Worm (Caenorhabditis elegans): ENCODE measurements around the gene T16G1.18.

The T16G1.18 gene

DNA sequence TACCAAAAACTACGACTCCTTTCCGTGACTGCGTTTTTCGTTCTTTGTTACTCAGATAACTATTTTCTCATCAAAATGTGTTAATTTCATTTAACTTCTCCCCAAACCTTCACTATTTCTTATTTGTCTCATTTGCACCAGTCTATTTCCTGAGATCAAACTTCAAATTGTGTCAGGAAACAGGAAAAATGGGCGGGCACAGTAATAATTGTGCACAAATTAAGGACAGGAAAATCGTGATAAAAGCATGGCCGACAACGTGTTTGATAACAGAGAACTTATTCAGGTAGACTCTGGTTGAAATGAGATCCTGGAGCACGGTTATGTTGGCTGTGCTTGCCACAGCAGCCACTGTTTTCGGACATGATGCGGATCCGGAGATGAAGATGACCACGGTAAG lies 31.4 kb upstream of the T16G1.18 start, which contains the start of gene lipl-1:
lipl-1 (plus strand) TSS at position 282 of the 400 bp plus-strand sequence.
- no peak for TF ChIP-seq hnd-1 (tag; optimal IDR thresholded peaks at IDR 0.05)
- no peak for TF ChIP-seq sea-1 (GFP tag; conservative IDR thresholded peaks at IDR 0.05)
- no peak for TF ChIP-seq hmg-4 (GFP tag; optimal IDR thresholded peaks at IDR 0.05)
- TF ChIP-seq pes-1 (GFP tag; IDR thresholded peaks at IDR 0.05): no peak
- TF ChIP-seq tbx-37 (GFP tag; conservative IDR thresholded peaks at IDR 0.05): no peak
- no peak for TF ChIP-seq tbx-11 (GFP tag; IDR thresholded peaks at IDR 0.05)
- no peak for TF ChIP-seq scrt-1 (GFP tag; IDR thresholded peaks at IDR 0.05)
- TF ChIP-seq ets-7 (tag; optimal IDR thresholded peaks at IDR 0.05): no peak
- TF ChIP-seq ceh-13 (GFP tag; optimal IDR thresholded peaks at IDR 0.05): no peak

DNA sequence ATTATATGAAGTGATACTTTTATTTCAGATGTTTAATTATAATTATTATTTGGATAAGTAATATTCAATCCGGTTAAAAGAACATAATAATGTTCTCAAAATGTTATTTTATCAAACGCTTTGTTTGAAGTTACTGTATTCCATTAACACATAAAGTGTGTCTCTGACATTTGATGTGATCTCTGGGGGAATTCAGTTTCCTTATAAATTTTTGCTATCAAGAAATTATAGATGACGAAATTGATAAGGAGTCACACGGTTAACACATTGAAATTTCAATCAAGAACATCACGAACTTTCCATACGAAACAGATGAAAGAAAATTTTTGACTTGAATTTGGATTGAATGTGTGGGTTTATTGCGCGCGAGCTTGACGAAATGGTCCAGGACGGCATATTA lies 29.4 kb upstream of the T16G1.18 start:
- no peak for TF ChIP-seq hmg-4 (GFP tag; optimal IDR thresholded peaks at IDR 0.05)
- no peak for TF ChIP-seq F13C5.2 (tag; optimal IDR thresholded peaks at IDR 0.05)
- no peak for TF ChIP-seq ceh-13 (GFP tag; optimal IDR thresholded peaks at IDR 0.05)
- no peak for TF ChIP-seq hnd-1 (tag; optimal IDR thresholded peaks at IDR 0.05)
- TF ChIP-seq scrt-1 (GFP tag; IDR thresholded peaks at IDR 0.05): no peak
- TF ChIP-seq tbx-37 (GFP tag; conservative IDR thresholded peaks at IDR 0.05): no peak
- no peak for TF ChIP-seq flt-1 (GFP tag; IDR thresholded peaks at IDR 0.05)
- TF ChIP-seq tbx-11 (GFP tag; IDR thresholded peaks at IDR 0.05): no peak
- no peak for TF ChIP-seq B0310.2 (tag; optimal IDR thresholded peaks at IDR 0.05)
- no peak for TF ChIP-seq ceh-36 (tag; optimal IDR thresholded peaks at IDR 0.05)

DNA sequence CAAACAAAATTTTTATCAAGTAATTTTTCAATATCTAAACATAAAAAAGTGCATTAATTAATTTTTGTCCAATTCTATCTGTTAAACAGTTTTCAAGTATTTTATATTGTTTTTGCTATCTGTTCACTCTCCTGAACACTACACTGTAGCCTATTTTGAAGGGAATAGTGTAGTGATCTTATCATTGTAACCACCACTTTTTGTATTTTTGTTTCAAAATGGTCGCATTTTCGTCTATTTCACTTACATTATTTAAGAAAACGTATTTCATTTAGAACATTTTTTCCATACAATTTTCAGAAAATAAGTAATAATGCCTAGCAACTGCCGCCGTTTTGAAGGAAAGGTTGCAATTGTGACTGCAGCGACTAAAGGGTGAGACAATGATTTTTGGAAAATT lies 28.8 kb upstream of the T16G1.18 start, which contains the start of gene dhrs-4:
dhrs-4 (plus strand) TSS at position 301 of the 400 bp plus-strand sequence.
- no peak for TF ChIP-seq B0310.2 (tag; optimal IDR thresholded peaks at IDR 0.05)
- no peak for TF ChIP-seq ama-1 (optimal IDR thresholded peaks at IDR 0.05)
- TF ChIP-seq aly-1 (tag; optimal IDR thresholded peaks at IDR 0.05): no peak
- no peak for TF ChIP-seq scrt-1 (GFP tag; IDR thresholded peaks at IDR 0.05)
- no peak for TF ChIP-seq hmg-4 (GFP tag; optimal IDR thresholded peaks at IDR 0.05)
- TF ChIP-seq F13C5.2 (tag; optimal IDR thresholded peaks at IDR 0.05): no peak
- TF ChIP-seq ceh-13 (GFP tag; optimal IDR thresholded peaks at IDR 0.05): no peak
- no peak for TF ChIP-seq ceh-36 (tag; optimal IDR thresholded peaks at IDR 0.05)

DNA sequence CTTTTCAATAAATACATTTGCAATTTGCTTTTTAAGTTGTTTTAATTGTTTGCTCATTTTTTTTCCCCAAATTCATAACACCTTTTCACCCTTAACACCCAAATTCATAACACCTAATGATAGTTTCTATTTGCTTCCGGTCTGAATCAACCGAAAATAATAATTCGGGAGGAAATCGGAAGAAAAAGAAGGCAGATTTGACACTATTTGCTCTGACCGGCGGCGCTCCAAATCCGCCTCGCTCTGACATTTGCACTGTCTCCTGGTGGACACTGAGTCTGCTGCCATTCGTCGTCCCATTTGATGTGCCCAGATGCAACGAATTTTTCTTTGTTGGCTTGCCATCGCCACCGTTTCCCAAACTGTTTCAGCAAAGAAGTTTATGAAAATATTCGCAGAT lies 27.0 kb upstream of the T16G1.18 start, which contains the start of gene pqn-67:
pqn-67 (plus strand) TSS at position 301 of the 400 bp plus-strand sequence.
- TF ChIP-seq tbx-11 (GFP tag; IDR thresholded peaks at IDR 0.05) (no peak), hmg-4 (GFP tag; optimal IDR thresholded peaks at IDR 0.05) (no peak), ets-7 (tag; optimal IDR thresholded peaks at IDR 0.05) (no peak), flt-1 (GFP tag; IDR thresholded peaks at IDR 0.05) (no peak), scrt-1 (GFP tag; IDR thresholded peaks at IDR 0.05) (no peak), B0310.2 (tag; optimal IDR thresholded peaks at IDR 0.05) (no peak), pes-1 (GFP tag; IDR thresholded peaks at IDR 0.05) (no peak), tra-4 (tag; optimal IDR thresholded peaks at IDR 0.05) (no peak), ceh-36 (tag; optimal IDR thresholded peaks at IDR 0.05) (no peak), sea-1 (GFP tag; conservative IDR thresholded peaks at IDR 0.05) (no peak), aly-1 (tag; optimal IDR thresholded peaks at IDR 0.05) (no peak), F13C5.2 (tag; optimal IDR thresholded peaks at IDR 0.05) (no peak), hmbx-1 (tag; optimal IDR thresholded peaks at IDR 0.05) (no peak), ceh-13 (GFP tag; optimal IDR thresholded peaks at IDR 0.05) (no peak), tbx-37 (GFP tag; conservative IDR thresholded peaks at IDR 0.05) (no peak)

DNA sequence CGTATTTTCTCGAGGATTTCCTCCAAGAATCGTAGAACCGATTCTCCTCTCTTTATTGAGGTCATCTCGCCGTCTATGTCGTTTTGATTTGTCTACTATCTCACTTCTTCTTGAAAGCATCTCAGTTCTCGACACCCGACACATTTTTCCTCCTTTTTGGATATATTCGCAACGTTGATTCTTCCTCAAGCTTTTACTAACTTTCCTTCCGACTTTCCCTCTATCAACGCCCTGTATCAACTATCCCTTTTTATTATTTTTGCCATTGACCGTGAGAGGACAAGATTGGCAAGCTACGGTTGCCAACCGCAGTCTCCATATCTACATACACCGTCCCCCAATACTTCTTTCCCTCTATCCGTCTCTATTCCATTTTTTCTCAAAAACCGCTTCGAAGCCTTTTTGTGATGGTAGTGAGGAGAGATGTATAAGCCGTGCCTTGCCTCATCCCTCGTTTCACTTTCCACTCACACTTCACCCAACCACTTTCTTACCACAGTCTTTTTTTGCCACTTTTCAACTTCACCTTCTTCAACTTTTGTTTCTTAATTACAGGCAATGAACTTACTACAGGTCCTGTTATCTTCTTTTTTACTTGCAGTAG lies 22.1 kb upstream of the T16G1.18 start, which contains the start of gene T16G1.2:
T16G1.2 (plus strand) TSS at position 554 of the 604 bp plus-strand sequence.
- no peak for TF ChIP-seq hmbx-1 (tag; optimal IDR thresholded peaks at IDR 0.05)
- no peak for TF ChIP-seq F13C5.2 (tag; optimal IDR thresholded peaks at IDR 0.05)
- no peak for TF ChIP-seq tra-4 (tag; optimal IDR thresholded peaks at IDR 0.05)
- no peak for TF ChIP-seq scrt-1 (GFP tag; IDR thresholded peaks at IDR 0.05)
- no peak for TF ChIP-seq ceh-36 (tag; optimal IDR thresholded peaks at IDR 0.05)
- TF ChIP-seq sea-1 (GFP tag; conservative IDR thresholded peaks at IDR 0.05): no peak
- TF ChIP-seq B0310.2 (tag; optimal IDR thresholded peaks at IDR 0.05): no peak
- TF ChIP-seq hmg-4 (GFP tag; optimal IDR thresholded peaks at IDR 0.05): no peak
- no peak for TF ChIP-seq flt-1 (GFP tag; IDR thresholded peaks at IDR 0.05)
- no peak for TF ChIP-seq ama-1 (optimal IDR thresholded peaks at IDR 0.05)

DNA sequence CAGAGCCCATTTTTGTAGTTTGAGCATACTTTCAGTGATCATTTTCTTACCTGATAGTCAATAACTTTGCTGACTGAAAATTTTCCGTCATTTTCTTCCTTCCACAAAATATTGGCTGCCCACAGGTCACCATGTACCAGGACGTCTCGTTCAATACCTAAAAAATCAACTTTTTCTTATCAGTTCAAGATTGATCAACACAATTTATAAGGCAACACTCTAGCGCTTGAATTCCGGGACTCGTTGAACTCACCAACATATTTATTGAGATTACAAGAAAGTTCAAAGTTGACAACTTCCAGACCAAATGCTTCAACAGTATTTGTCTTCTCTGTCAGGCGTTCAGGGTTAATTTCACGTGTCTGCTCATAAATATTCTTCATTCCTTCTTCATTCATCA lies 17.4 kb upstream of the T16G1.18 start:
- TF ChIP-seq ceh-36 (tag; optimal IDR thresholded peaks at IDR 0.05) (no peak), sea-1 (GFP tag; conservative IDR thresholded peaks at IDR 0.05) (no peak), ama-1 (optimal IDR thresholded peaks at IDR 0.05) (no peak), aly-1 (tag; optimal IDR thresholded peaks at IDR 0.05) (no peak), flt-1 (GFP tag; IDR thresholded peaks at IDR 0.05) (no peak), tbx-37 (GFP tag; conservative IDR thresholded peaks at IDR 0.05) (no peak)

DNA sequence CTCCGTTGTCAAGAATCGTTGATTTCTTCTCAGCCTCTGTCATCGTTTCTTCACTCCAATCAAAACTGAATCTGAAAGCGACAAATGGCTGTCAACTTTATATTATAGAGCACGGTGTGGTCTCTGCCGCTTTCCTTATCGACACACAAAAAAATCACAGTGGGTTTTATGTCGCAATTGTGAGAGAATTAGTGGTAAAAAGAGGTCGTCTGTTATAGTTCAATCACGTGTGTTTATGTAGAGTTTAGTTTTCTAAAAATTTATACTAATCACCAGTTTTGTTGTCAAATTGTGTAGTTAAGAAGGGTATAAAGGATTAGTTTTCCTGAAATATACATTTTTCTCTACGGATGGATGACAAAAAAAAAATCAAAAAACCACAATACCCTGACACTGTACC lies 16.1 kb upstream of the T16G1.18 start, which contains the start of gene T16G1.7:
T16G1.7 (minus strand) TSS at position 137 of the 400 bp plus-strand sequence.
- TF ChIP-seq ama-1 (optimal IDR thresholded peaks at IDR 0.05) (no peak), hnd-1 (tag; optimal IDR thresholded peaks at IDR 0.05) (no peak), tbx-37 (GFP tag; conservative IDR thresholded peaks at IDR 0.05) (no peak), pes-1 (GFP tag; IDR thresholded peaks at IDR 0.05) (no peak), flt-1 (GFP tag; IDR thresholded peaks at IDR 0.05) (no peak), aly-1 (tag; optimal IDR thresholded peaks at IDR 0.05) (no peak)

DNA sequence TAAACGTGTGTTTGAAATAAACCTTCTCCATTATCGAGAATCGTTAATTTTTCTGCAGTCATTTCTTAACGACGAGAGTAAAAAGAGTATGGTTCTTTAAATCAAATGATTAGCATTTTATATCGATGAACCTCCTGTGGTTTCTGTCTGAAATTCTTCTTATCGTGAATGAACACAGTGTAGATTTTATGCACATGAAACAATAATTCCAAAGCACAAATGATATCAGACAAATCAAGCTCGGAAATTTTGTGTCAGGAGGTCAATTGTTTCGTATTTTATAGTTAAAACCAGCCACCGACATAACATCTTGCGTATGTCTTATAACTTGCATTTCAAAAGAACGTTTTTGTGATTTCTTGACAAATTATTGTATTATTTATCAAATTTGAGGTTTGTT lies 14.0 kb upstream of the T16G1.18 start, which contains the start of gene T16G1.6:
T16G1.6 (minus strand) TSS at position 77 of the 400 bp plus-strand sequence.
- TF ChIP-seq sea-1 (GFP tag; conservative IDR thresholded peaks at IDR 0.05) (no peak), pes-1 (GFP tag; IDR thresholded peaks at IDR 0.05) (no peak), flt-1 (GFP tag; IDR thresholded peaks at IDR 0.05) (no peak), hmbx-1 (tag; optimal IDR thresholded peaks at IDR 0.05) (no peak), ets-7 (tag; optimal IDR thresholded peaks at IDR 0.05) (no peak), ama-1 (optimal IDR thresholded peaks at IDR 0.05) (no peak), hmg-4 (GFP tag; optimal IDR thresholded peaks at IDR 0.05) (no peak), tbx-37 (GFP tag; conservative IDR thresholded peaks at IDR 0.05) (no peak), B0310.2 (tag; optimal IDR thresholded peaks at IDR 0.05) (no peak), ceh-13 (GFP tag; optimal IDR thresholded peaks at IDR 0.05) (no peak), hnd-1 (tag; optimal IDR thresholded peaks at IDR 0.05) (no peak), F13C5.2 (tag; optimal IDR thresholded peaks at IDR 0.05) (no peak), ceh-36 (tag; optimal IDR thresholded peaks at IDR 0.05) (no peak), scrt-1 (GFP tag; IDR thresholded peaks at IDR 0.05) (no peak), aly-1 (tag; optimal IDR thresholded peaks at IDR 0.05) (no peak), tbx-11 (GFP tag; IDR thresholded peaks at IDR 0.05) (no peak), tra-4 (tag; optimal IDR thresholded peaks at IDR 0.05) (no peak)
